Worm (Caenorhabditis elegans): ENCODE results near the gene ufd-1.

ufd-1 gene

ce11 chrIV:12330840-12331359, at the start of gene ufd-1:
Gene ufd-1, minus strand, starts transcription at chrIV:12330890.
- TF ChIP-seq unc-39 (tag; optimal IDR thresholded peaks at IDR 0.05) (no peak), nhr-76 (tag; optimal IDR thresholded peaks at IDR 0.05) (no peak), hmg-11 (tag; optimal IDR thresholded peaks at IDR 0.05) (no peak), ztf-11 (tag; optimal IDR thresholded peaks at IDR 0.05) (no peak), nhr-23 (tag; optimal IDR thresholded peaks at IDR 0.05) (peak; percentile 51), lin-15B (tag; optimal IDR thresholded peaks at IDR 0.05) (peak; percentile 7), ztf-4 (tag; optimal IDR thresholded peaks at IDR 0.05) (no peak), fkh-10 (GFP tag; optimal IDR thresholded peaks at IDR 0.05) (no peak), nhr-12 (tag; optimal IDR thresholded peaks at IDR 0.05) (no peak), egl-27 (tag; optimal IDR thresholded peaks at IDR 0.05) (no peak), mdl-1 (tag; optimal IDR thresholded peaks at IDR 0.05) (no peak), eor-1 (tag; optimal IDR thresholded peaks at IDR 0.05) (no peak), skn-1 (tag; optimal IDR thresholded peaks at IDR 0.05) (peak; percentile 58), zag-1 (tag; optimal IDR thresholded peaks at IDR 0.05) (no peak), nhr-43 (tag; optimal IDR thresholded peaks at IDR 0.05; ENCODE audit: poor library complexity, severe bottlenecking) (no peak), daf-12 (tag; optimal IDR thresholded peaks at IDR 0.05) (no peak), nhr-25 (tag; optimal IDR thresholded peaks at IDR 0.05) (peak; percentile 25)

ce11 chrIV:12379784-12380183, 49.1 kb upstream of the ufd-1 start, which contains the start of gene thn-1:
Gene thn-1, plus strand, starts transcription at chrIV:12380084.
- TF ChIP-seq pha-4 (tag; optimal IDR thresholded peaks at IDR 0.05) (no peak), ceh-16 (tag; optimal IDR thresholded peaks at IDR 0.05) (no peak), lsy-12 (tag; optimal IDR thresholded peaks at IDR 0.05) (no peak), elt-2 (tag; optimal IDR thresholded peaks at IDR 0.05) (no peak), fos-1 (tag; optimal IDR thresholded peaks at IDR 0.05) (no peak), unc-39 (tag; optimal IDR thresholded peaks at IDR 0.05) (no peak), nfya-1 (tag; optimal IDR thresholded peaks at IDR 0.05; ENCODE audit: insufficient read depth) (no peak), fkh-2 (tag; optimal IDR thresholded peaks at IDR 0.05) (no peak)

ce11 chrIV:12378919-12379318, 48.2 kb upstream of the ufd-1 start:
- TF ChIP-seq mdl-1 (tag; optimal IDR thresholded peaks at IDR 0.05) (no peak), nhr-76 (tag; optimal IDR thresholded peaks at IDR 0.05) (no peak), egl-27 (tag; optimal IDR thresholded peaks at IDR 0.05) (no peak), unc-39 (tag; optimal IDR thresholded peaks at IDR 0.05) (no peak), ztf-4 (tag; optimal IDR thresholded peaks at IDR 0.05) (no peak), elt-2 (tag; optimal IDR thresholded peaks at IDR 0.05) (peak; percentile 72), pqm-1 (tag; optimal IDR thresholded peaks at IDR 0.05) (peak; percentile 76), nhr-28 (tag; optimal IDR thresholded peaks at IDR 0.05) (no peak)

- TF ChIP-seq nhr-11 (tag; optimal IDR thresholded peaks at IDR 0.05) (no peak), pha-4 (tag; optimal IDR thresholded peaks at IDR 0.05) (no peak), lin-15B (tag; optimal IDR thresholded peaks at IDR 0.05) (no peak), ceh-82 (tag; optimal IDR thresholded peaks at IDR 0.05) (no peak), nhr-23 (tag; optimal IDR thresholded peaks at IDR 0.05) (no peak), snpc-4 (tag; optimal IDR thresholded peaks at IDR 0.05) (no peak), mml-1 (tag; optimal IDR thresholded peaks at IDR 0.05) (no peak), daf-12 (tag; optimal IDR thresholded peaks at IDR 0.05) (no peak), nhr-28 (tag; optimal IDR thresholded peaks at IDR 0.05) (no peak), jun-1 (tag; optimal IDR thresholded peaks at IDR 0.05) (no peak), ceh-28 (tag; optimal IDR thresholded peaks at IDR 0.05) (no peak), egl-5 (tag; optimal IDR thresholded peaks at IDR 0.05) (no peak), nhr-77 (tag; optimal IDR thresholded peaks at IDR 0.05) (no peak), sea-2 (GFP tag; optimal IDR thresholded peaks at IDR 0.05) (no peak), zag-1 (tag; optimal IDR thresholded peaks at IDR 0.05) (no peak), lin-39 (tag; optimal IDR thresholded peaks at IDR 0.05) (no peak), mdl-1 (tag; optimal IDR thresholded peaks at IDR 0.05) (no peak)
These were observed 45.3 kb upstream of the ufd-1 start, which contains the start of gene atz-1 for ce11 chrIV:12376021-12376420. Gene atz-1, minus strand, starts transcription at chrIV:12376121.
